Fruit fly (Drosophila melanogaster) whole organism, embryonic: ENCODE results near the gene CG13404.

Source experiments
- ATbp ChIP-seq: fragments of 200-800 bp; sonication (Bioruptor generic); optimal IDR thresholded peaks from 2 replicates; lab custom pipeline; 2017; ENCODE audit warnings: missing biosample characterization, mild to moderate bottlenecking, missing genetic modification characterization, missing genetic modification reagents
- Adf1 ChIP-seq: fragments of 200-800 bp; sonication (Bioruptor generic); IDR thresholded peaks from 2 replicates; pipeline ENCODE4 v1.3.6; 2022; ENCODE audit warnings: missing biosample characterization, missing genetic modification characterization
- CG10431 ChIP-seq: fragments of 200-800 bp; sonication (Bioruptor generic); optimal IDR thresholded peaks from 3 replicates; lab custom pipeline; 2018; ENCODE audit warnings: missing biosample characterization, mild to moderate bottlenecking, missing genetic modification characterization
- CG10565 ChIP-seq: fragments of 200-800 bp; sonication (Bioruptor generic); optimal IDR thresholded peaks from 3 replicates; lab custom pipeline; 2016; ENCODE audit warnings: missing biosample characterization, mild to moderate bottlenecking, missing genetic modification characterization
- CG11504 ChIP-seq: fragments of 200-800 bp; sonication (Bioruptor generic); optimal IDR thresholded peaks from 3 replicates; lab custom pipeline; 2019; ENCODE audit warnings: missing biosample characterization, mild to moderate bottlenecking, missing genetic modification characterization, moderate library complexity
- CG11560 ChIP-seq: fragments of 200-800 bp; sonication (Bioruptor generic); IDR thresholded peaks from 3 replicates; pipeline ENCODE4 v1.3.6; 2022; ENCODE audit warnings: missing biosample characterization, missing genetic modification characterization
- CG11695 ChIP-seq: fragments of 200-800 bp; sonication (Bioruptor generic); IDR thresholded peaks from 3 replicates; pipeline ENCODE4 v1.3.6; 2022; ENCODE audit warnings: missing biosample characterization, missing genetic modification characterization
- CG1233 ChIP-seq: fragments of 200-800 bp; sonication (Bioruptor generic); optimal IDR thresholded peaks from 4 replicates; lab custom pipeline; 2018; ENCODE audit warnings: missing biosample characterization, mild to moderate bottlenecking, missing genetic modification characterization
- CG13424 ChIP-seq: fragments of 200-800 bp; sonication (Bioruptor generic); optimal IDR thresholded peaks from 2 replicates; lab custom pipeline; 2019; ENCODE audit warnings: missing biosample characterization, mild to moderate bottlenecking, missing genetic modification characterization, moderate library complexity
- CG15479 ChIP-seq: fragments of 200-800 bp; sonication (Bioruptor generic); optimal IDR thresholded peaks from 3 replicates; lab custom pipeline; 2019; ENCODE audit warnings: missing biosample characterization, mild to moderate bottlenecking, missing genetic modification characterization, moderate library complexity
- CG17328 ChIP-seq: fragments of 200-800 bp; sonication (Bioruptor generic); IDR thresholded peaks from 2 replicates; pipeline ENCODE4 v1.3.6; 2022; ENCODE audit warnings: missing biosample characterization, missing genetic modification characterization
- CG18011 ChIP-seq: fragments of 200-800 bp; sonication (Bioruptor generic); optimal IDR thresholded peaks from 2 replicates; lab custom pipeline; 2017; ENCODE audit warnings: missing biosample characterization, missing genetic modification characterization, mild to moderate bottlenecking, moderate library complexity, missing genotype
- CG2678 ChIP-seq: fragments of 200-800 bp; sonication (Bioruptor generic); optimal IDR thresholded peaks from 3 replicates; lab custom pipeline; 2019; ENCODE audit warnings: missing biosample characterization, mild to moderate bottlenecking, missing genetic modification characterization, moderate library complexity
- CG30431 ChIP-seq: fragments of 200-800 bp; sonication (Bioruptor generic); optimal IDR thresholded peaks from 2 replicates; lab custom pipeline; 2017; ENCODE audit warnings: missing biosample characterization, missing genetic modification characterization
- CG31224 ChIP-seq: fragments of 200-800 bp; sonication (Bioruptor generic); IDR thresholded peaks from 2 replicates; pipeline ENCODE4 v1.3.6; 2022; ENCODE audit warnings: missing biosample characterization, missing genetic modification characterization
- CG34376 ChIP-seq: fragments of 200-800 bp; sonication (Bioruptor generic); optimal IDR thresholded peaks from 2 replicates; lab custom pipeline; 2018; ENCODE audit warnings: missing biosample characterization, mild to moderate bottlenecking, missing genetic modification characterization
- CG3847 ChIP-seq: fragments of 200-800 bp; sonication (Bioruptor generic); IDR thresholded peaks from 2 replicates; pipeline ENCODE4 v1.3.6; 2022; ENCODE audit warnings: missing biosample characterization, missing genetic modification characterization
- CG4404 ChIP-seq: fragments of 200-800 bp; sonication (Bioruptor generic); IDR thresholded peaks from 2 replicates; pipeline ENCODE4 v1.3.6; 2022; ENCODE audit warnings: missing biosample characterization, missing genetic modification characterization
- CG4730 ChIP-seq: fragments of 200-800 bp; sonication (Bioruptor generic); IDR thresholded peaks from 2 replicates; pipeline ENCODE4 v1.3.6; 2022; ENCODE audit warnings: missing biosample characterization, missing genetic modification characterization
- CG5245 ChIP-seq: fragments of 200-800 bp; sonication (Bioruptor generic); optimal IDR thresholded peaks from 3 replicates; lab custom pipeline; 2016; ENCODE audit warnings: missing biosample characterization, missing genetic modification characterization
- CG6175 ChIP-seq: fragments of 200-800 bp; sonication (Bioruptor generic); IDR thresholded peaks from 3 replicates; pipeline ENCODE4 v1.3.6; 2022; ENCODE audit warnings: missing biosample characterization, missing genetic modification characterization
- CG6791 ChIP-seq: fragments of 200-800 bp; sonication (Bioruptor generic); IDR thresholded peaks from 3 replicates; pipeline ENCODE4 v1.3.6; 2022; ENCODE audit warnings: missing biosample characterization, missing genetic modification characterization; ENCODE audit not compliant: partially characterized antibody
- CG7271 ChIP-seq: fragments of 200-800 bp; sonication (Bioruptor generic); optimal IDR thresholded peaks from 2 replicates; lab custom pipeline; 2018; ENCODE audit warnings: missing biosample characterization, mild to moderate bottlenecking, missing genetic modification characterization, moderate library complexity
- CG7372 ChIP-seq: fragments of 200-800 bp; sonication (Bioruptor generic); IDR thresholded peaks from 2 replicates; pipeline ENCODE4 v1.3.6; 2022; ENCODE audit warnings: missing biosample characterization, missing genetic modification characterization
- CG9876 ChIP-seq: fragments of 200-800 bp; sonication (Bioruptor generic); optimal IDR thresholded peaks from 2 replicates; lab custom pipeline; 2016; ENCODE audit warnings: missing biosample characterization, missing genetic modification characterization
- Dad ChIP-seq: fragments of 200-800 bp; sonication (Bioruptor generic); optimal IDR thresholded peaks from 3 replicates; lab custom pipeline; 2016; ENCODE audit warnings: missing biosample characterization, missing genetic modification characterization
- E2f1 ChIP-seq: fragments of 200-800 bp; sonication (Bioruptor generic); IDR thresholded peaks from 2 replicates; pipeline ENCODE4 v1.3.6; 2022; ENCODE audit warnings: missing biosample characterization, missing genetic modification characterization
- Ets97D ChIP-seq: fragments of 200-800 bp; sonication (Bioruptor generic); optimal IDR thresholded peaks from 3 replicates; lab custom pipeline; 2016; ENCODE audit warnings: missing biosample characterization, missing genetic modification characterization
- HLH54F ChIP-seq: fragments of 200-800 bp; sonication (Bioruptor generic); optimal IDR thresholded peaks from 3 replicates; lab custom pipeline; 2016; ENCODE audit warnings: missing biosample characterization, missing genetic modification characterization
- HmgD ChIP-seq: fragments of 200-800 bp; sonication (Bioruptor generic); optimal IDR thresholded peaks from 3 replicates; lab custom pipeline; 2016; ENCODE audit warnings: missing biosample characterization, missing genetic modification characterization
- Hmx ChIP-seq: fragments of 200-800 bp; sonication (Bioruptor generic); optimal IDR thresholded peaks from 2 replicates; lab custom pipeline; 2016; ENCODE audit warnings: missing biosample characterization, missing genetic modification characterization
- Med ChIP-seq: fragments of 200-800 bp; sonication (Bioruptor generic); peaks from one replicate; lab custom pipeline; 2016; ENCODE audit warnings: missing biosample characterization, missing genetic modification characterization, mild to moderate bottlenecking, inconsistent platforms, moderate library complexity
- Myb ChIP-seq: fragments of 200-800 bp; sonication (Bioruptor generic); optimal IDR thresholded peaks from 2 replicates; lab custom pipeline; 2016; ENCODE audit warnings: missing biosample characterization, missing genetic modification characterization
- NfI ChIP-seq: fragments of 200-800 bp; sonication (Bioruptor generic); optimal IDR thresholded peaks from 3 replicates; lab custom pipeline; 2018; ENCODE audit warnings: missing biosample characterization, mild to moderate bottlenecking, missing genetic modification characterization, moderate library complexity
- Opbp ChIP-seq: fragments of 200-800 bp; sonication (Bioruptor generic); IDR thresholded peaks from 3 replicates; pipeline ENCODE4 v1.3.6; 2022; ENCODE audit warnings: missing biosample characterization, missing genetic modification characterization; ENCODE audit not compliant: partially characterized antibody
- Trl ChIP-seq, 3 experiments: fragments of >200 bp in 2 of 3; fragments of 200-800 bp in 1 of 3; sonication (Bioruptor generic) in 1 of 3; optimal IDR thresholded peaks; 2 replicates in 1 of 3; 3 replicates in 2 of 3; lab custom pipeline; 2016 to 2017; ENCODE audit warnings: missing biosample characterization in 1 of 3, missing genetic modification characterization in 1 of 3
- ac ChIP-seq: fragments of 200-800 bp; sonication (Bioruptor generic); optimal IDR thresholded peaks from 3 replicates; lab custom pipeline; 2017; ENCODE audit warnings: missing biosample characterization, mild to moderate bottlenecking, missing genetic modification characterization
- bbx ChIP-seq: fragments of 200-800 bp; sonication (Bioruptor generic); IDR thresholded peaks from 2 replicates; pipeline ENCODE4 v1.3.6; 2022; ENCODE audit warnings: missing biosample characterization, missing genetic modification characterization; ENCODE audit not compliant: partially characterized antibody
- eyg ChIP-seq: fragments of 200-800 bp; sonication (Bioruptor generic); optimal IDR thresholded peaks from 3 replicates; lab custom pipeline; 2016; ENCODE audit warnings: missing biosample characterization, missing genetic modification characterization
- fd96Cb ChIP-seq: fragments of 200-800 bp; sonication (Bioruptor generic); optimal IDR thresholded peaks from 2 replicates; lab custom pipeline; 2018; ENCODE audit warnings: missing biosample characterization, mild to moderate bottlenecking, missing genetic modification characterization, moderate library complexity
- gsb-n ChIP-seq: fragments of 200-800 bp; sonication (Bioruptor generic); optimal IDR thresholded peaks from 3 replicates; lab custom pipeline; 2018; ENCODE audit warnings: missing biosample characterization, mild to moderate bottlenecking, missing genetic modification characterization
- ham ChIP-seq: fragments of 200-800 bp; sonication (Bioruptor generic); IDR thresholded peaks from 2 replicates; pipeline ENCODE4 v1.3.6; 2022; ENCODE audit warnings: missing biosample characterization, missing genetic modification characterization
- hbn ChIP-seq: fragments of 200-800 bp; sonication (Bioruptor generic); IDR thresholded peaks from 2 replicates; pipeline ENCODE4 v1.3.6; 2022; ENCODE audit warnings: missing biosample characterization, missing genetic modification characterization; ENCODE audit not compliant: partially characterized antibody
- her ChIP-seq: fragments of 200-800 bp; sonication (Bioruptor generic); optimal IDR thresholded peaks from 2 replicates; lab custom pipeline; 2016; ENCODE audit warnings: missing biosample characterization, missing genetic modification characterization
- lab ChIP-seq: fragments of 200-800 bp; sonication (Bioruptor generic); optimal IDR thresholded peaks from 3 replicates; lab custom pipeline; 2017; ENCODE audit warnings: missing biosample characterization, missing genetic modification characterization, mild to moderate bottlenecking, moderate library complexity, missing genetic modification reagents
- nerfin-2 ChIP-seq: fragments of 200-800 bp; sonication (Bioruptor generic); IDR thresholded peaks from 2 replicates; pipeline ENCODE4 v1.3.6; 2022; ENCODE audit warnings: missing biosample characterization, missing genetic modification characterization; ENCODE audit not compliant: partially characterized antibody
- pum ChIP-seq: fragments of 200-800 bp; sonication (Bioruptor generic); optimal IDR thresholded peaks from 2 replicates; lab custom pipeline; 2016; ENCODE audit warnings: missing biosample characterization, missing genetic modification characterization
- sc ChIP-seq, 3 experiments: fragments of >200 bp in 2 of 3; fragments of 200-800 bp in 1 of 3; sonication (Bioruptor generic) in 1 of 3; optimal IDR thresholded peaks; 2 replicates in 2 of 3; 3 replicates in 1 of 3; lab custom pipeline; 2017; ENCODE audit warnings: mild to moderate bottlenecking in 1 of 3, missing biosample characterization in 1 of 3, missing genetic modification characterization in 1 of 3, missing genetic modification reagents in 1 of 3
- tup ChIP-seq: fragments of 200-800 bp; sonication (Bioruptor generic); optimal IDR thresholded peaks from 2 replicates; lab custom pipeline; 2016; ENCODE audit warnings: missing biosample characterization, mild to moderate bottlenecking, missing genetic modification characterization, moderate library complexity
- z ChIP-seq: fragments of 200-800 bp; sonication (Bioruptor generic); IDR thresholded peaks from 3 replicates; pipeline ENCODE4 v1.3.6; 2022; ENCODE audit warnings: missing biosample characterization, missing genetic modification characterization

Gene CG13404

DNA sequence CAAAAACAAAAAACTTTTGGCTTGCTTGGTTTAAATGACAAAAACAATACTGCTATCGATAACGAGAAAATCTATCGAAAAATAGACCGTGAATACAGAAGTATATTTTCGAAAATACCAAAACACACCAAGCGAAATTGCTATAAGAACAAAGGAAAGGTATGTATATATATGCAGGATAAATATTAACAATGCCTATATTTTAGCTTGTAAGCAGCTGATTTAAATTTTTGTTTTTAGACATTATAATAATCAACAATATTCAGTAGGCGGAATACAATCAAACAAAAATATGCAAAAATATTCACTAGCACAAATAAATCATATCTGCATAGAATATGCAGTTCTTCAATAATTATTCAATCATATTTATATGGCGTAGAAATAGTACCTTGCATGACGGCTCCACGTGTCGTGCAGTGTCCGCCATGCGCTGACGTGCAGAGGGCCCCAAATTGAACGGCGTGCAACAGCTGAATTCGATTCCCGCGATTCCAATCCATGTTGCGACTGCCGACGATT, 28.1 kb downstream of the CG13404 start, which contains the start of the genes Fbxl4 and Dus2 (continued):
- TF ChIP-seq E2f1 (GFP tag; lab: Robert Waterston, UW) (peak; percentile 91), CG31224 (GFP tag; lab: Robert Waterston, UW) (peak; percentile 84), ATbp (peak; percentile 77), nerfin-2 (no peak), Myb (GFP tag; lab: Kevin White, UChicago) (peak; percentile 75), CG9876 (GFP tag; lab: Kevin White, UChicago) (peak; percentile 91), sc (optimal IDR thresholded peaks at IDR 0.05; lab: Kevin White, UChicago) (no peak), sc (GFP tag; optimal IDR thresholded peaks at IDR 0.05; lab: Kevin White, UChicago) (peak; percentile 86), gsb-n (tag; lab: Kevin White, UChicago) (peak; percentile 75), CG34376 (GFP tag; lab: Kevin White, UChicago) (peak; percentile 87), fd96Cb (tag; lab: Kevin White, UChicago) (peak; percentile 90), CG18011 (peak; percentile 80), CG4730 (GFP tag; lab: Robert Waterston, UW) (peak; percentile 87), Dad (peak; percentile 87), bbx (GFP tag; lab: Robert Waterston, UW) (peak; percentile 38; the same call in 1 of the 2 replicates), hbn (no peak), ham (GFP tag; lab: Robert Waterston, UW) (peak; percentile 56; the same call in 1 of the 2 replicates), CG5245 (GFP tag; lab: Kevin White, UChicago) (peak; percentile 91), CG1233 (peak; percentile 89), CG2678 (tag; lab: Kevin White, UChicago) (peak; percentile 94), CG4404 (GFP tag; lab: Robert Waterston, UW) (peak; percentile 94), Adf1 (GFP tag; lab: Robert Waterston, UW) (peak; percentile 48), eyg (GFP tag; lab: Kevin White, UChicago) (peak; percentile 74), CG17328 (GFP tag; lab: Robert Waterston, UW) (peak; percentile 91), CG6791 (GFP tag; lab: Robert Waterston, UW) (peak; percentile 37; the same call in 1 of the 3 replicates), NfI (peak; percentile 89), Hmx (GFP tag; lab: Kevin White, UChicago) (peak; percentile 84), Trl (optimal IDR thresholded peaks at IDR 0.05; lab: Kevin White, UChicago) (no peak), Trl (GFP tag; optimal IDR thresholded peaks at IDR 0.05; lab: Kevin White, UChicago) (peak; percentile 94), CG30431 (GFP tag; lab: Kevin White, UChicago) (peak; percentile 92), HLH54F (GFP tag; lab: Kevin White, UChicago) (peak; percentile 93), lab (GFP tag; lab: Kevin White, UChicago) (peak; percentile 92), her (GFP tag; lab: Kevin White, UChicago) (peak; percentile 73), CG11560 (tag; lab: Robert Waterston, UW) (peak; percentile 81), CG11695 (GFP tag; lab: Robert Waterston, UW) (peak; percentile 83)

DNA sequence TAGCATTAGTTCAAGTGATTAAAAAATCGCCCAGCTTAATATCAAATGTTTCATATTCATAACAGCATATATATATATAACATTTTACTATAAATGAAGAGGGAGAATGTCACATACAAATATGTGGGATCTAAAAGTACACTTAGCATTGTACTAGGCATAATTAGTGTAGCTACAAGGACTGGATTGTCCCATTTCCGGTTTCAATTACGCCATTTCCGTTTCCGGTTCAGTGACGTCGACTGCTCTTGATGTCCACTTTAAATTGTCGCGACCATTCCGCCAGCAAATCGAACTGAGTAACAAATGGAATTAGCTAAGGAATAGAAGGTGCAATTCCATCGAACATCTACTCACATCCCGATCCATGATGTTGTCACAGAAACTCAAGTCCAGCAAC, 31.6 kb downstream of the CG13404 start:
- TF ChIP-seq ac (GFP tag; lab: Kevin White, UChicago) (peak; percentile 7), CG15479 (GFP tag; lab: Kevin White, UChicago) (no peak), CG7271 (tag; lab: Kevin White, UChicago) (peak; percentile 72), CG3847 (GFP tag; lab: Robert Waterston, UW) (no peak), Med (GFP tag; lab: Kevin White, UChicago) (peak; percentile 53), CG10431 (peak; percentile 49), Opbp (GFP tag; lab: Robert Waterston, UW) (no peak), CG13424 (no peak), tup (GFP tag; lab: Kevin White, UChicago) (no peak), CG6175 (no peak), CG7372 (GFP tag; lab: Robert Waterston, UW) (no peak), CG34376 (GFP tag; lab: Kevin White, UChicago) (peak; percentile 11), pum (GFP tag; lab: Kevin White, UChicago) (no peak), Ets97D (GFP tag; lab: Kevin White, UChicago) (peak; percentile 82), CG11504 (no peak), CG31224 (GFP tag; lab: Robert Waterston, UW) (no peak), z (no peak), CG10565 (no peak), HmgD (no peak)
